Fruit fly (Drosophila melanogaster) ovary, adult (tissue): ENCODE measurements around the gene mRpS34.

Experiments used
- CG17801 ChIP-seq: fragments of 200-800 bp; optimal IDR thresholded peaks from 2 replicates; lab custom pipeline; 2019; ENCODE audit warnings: missing biosample characterization, mild to moderate bottlenecking, missing genetic modification characterization, moderate library complexity; ENCODE audit not compliant: partially characterized antibody

Gene mRpS34

DNA sequence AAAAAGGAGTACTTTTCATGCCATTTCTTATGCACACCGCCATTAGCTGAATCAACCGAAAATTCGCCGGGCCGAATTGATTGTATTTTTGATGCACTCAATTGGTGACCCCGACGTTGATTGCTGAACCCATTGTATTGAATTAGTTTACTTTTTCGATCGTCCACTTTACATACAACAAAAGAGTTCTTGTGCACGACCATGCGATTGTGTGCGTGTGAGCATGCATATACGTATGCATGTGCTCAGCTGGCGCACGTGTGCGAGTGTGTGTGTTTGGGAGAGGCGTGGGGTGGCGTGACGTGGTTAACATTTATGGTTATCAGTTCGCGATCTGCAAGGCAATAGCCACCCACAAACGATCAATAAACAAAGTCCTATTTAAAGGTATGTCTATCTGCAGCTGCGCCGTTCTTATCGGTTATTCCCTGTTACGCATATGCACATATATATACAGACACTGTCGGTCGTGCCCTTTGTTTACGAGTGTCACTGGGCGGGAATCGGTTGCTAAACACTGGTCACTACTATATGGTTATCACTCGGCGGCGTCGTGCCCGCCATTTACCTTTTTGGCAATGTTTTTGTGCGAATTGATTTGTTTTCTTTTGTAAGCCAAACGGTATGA is 37.5 kb downstream of the mRpS34 start:
- TF ChIP-seq CG17801 = peak; percentile 73

DNA sequence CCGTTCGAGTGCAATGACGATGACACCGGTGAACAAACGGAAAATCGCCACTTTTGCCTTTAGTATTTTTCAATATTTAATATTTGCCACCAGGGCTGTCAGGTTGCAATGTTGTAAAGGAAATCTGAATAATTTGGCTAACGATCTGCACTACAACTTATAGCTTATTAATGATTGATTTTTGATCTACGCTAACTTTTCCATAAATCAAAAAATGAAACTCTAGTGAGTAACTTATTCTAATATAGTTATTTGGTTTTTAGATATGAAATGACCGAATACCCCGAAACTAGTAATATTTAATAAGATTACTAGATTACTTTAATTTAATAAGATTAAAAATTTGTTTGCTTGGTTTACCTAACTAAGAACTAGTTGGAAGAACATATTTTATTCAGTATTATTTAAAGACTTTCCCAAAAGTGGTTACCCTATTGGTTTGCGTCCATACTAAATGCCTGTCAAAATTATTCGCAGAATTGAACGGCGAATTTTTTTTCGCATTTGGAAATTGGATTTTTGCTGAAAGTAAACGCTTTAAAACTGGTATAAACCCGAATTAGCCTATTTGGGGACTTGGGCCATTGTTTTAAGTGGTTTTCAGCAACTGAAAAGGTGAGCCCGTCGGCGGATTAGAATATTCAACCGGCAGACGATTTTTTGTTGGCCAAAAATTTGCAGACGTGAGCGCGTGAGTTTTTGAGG is 38.2 kb downstream of the mRpS34 start, which contains the start of the genes Agpat3 and RAF2:
TSS of gene Agpat3 (minus strand) at position 78 of the 705 bp plus-strand sequence.
TSS of gene RAF2 (plus strand) at position 448 of the 705 bp plus-strand sequence.
- no peak for TF ChIP-seq CG17801

DNA sequence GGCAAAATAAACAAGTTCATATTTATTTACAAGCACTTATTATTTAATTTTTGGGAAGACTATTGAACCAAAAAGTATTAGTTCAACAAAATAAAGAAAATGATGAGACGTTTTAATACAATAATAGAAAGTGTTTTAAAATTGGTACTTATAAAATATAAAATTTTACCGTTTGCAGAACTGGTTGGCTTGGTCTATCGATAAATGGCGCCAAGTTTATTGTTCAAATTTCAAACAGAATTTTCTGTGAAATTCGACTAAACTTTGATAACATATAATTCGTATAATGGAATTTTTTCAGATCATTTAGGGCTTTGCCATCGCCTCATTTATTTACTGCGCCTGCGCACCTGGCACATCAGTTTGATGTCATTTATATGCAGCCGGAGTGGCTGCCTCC is 42.9 kb downstream of the mRpS34 start:
- TF ChIP-seq CG17801 = no peak

DNA sequence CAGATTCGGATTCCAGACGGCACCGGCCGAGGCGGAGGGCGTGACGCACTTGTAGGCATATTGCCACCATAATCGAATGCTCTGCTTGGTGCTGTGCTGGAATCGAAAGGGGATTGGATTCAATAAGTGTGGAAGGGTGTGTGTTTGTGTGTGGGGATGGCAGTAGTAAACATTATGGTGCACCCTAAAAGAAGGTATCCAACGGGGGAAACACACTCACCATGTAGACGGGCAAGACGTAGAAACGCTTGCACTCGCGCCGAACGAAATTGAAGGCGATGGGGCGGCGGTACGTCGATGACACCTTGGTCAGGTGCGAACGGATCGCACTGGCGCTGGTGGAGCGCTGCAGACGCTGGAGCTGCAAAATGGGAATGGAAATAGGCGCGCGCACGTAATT is 43.4 kb downstream of the mRpS34 start:
- no peak for TF ChIP-seq CG17801

DNA sequence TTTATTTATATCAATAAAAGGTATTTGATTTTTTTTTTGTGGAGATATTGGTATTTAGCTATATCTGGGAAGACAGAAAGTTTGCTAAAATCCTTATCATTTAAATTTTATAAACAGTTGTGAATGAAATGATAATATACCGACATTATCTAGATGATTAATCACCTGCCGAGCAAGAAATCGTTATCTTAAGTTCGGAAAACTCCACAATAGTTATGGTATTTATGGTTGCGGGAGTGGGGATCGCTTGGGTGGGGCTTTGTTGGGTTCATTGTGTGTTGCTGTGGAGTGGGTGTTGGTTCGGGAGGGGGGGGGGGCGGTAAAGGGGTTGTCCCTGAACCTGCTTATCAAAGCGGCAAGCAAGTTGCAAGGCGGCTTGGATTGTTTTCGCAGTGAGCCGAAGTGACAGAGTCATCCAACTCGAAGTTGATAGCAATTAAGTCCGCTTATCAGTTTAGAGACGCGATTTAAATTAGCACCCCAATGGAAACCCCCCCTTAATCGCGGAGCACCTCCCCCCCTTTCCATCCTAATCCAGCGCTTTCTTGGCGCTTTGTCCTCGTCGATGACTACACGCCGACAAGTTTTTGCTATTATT is 44.4 kb downstream of the mRpS34 start:
- no peak for TF ChIP-seq CG17801

DNA sequence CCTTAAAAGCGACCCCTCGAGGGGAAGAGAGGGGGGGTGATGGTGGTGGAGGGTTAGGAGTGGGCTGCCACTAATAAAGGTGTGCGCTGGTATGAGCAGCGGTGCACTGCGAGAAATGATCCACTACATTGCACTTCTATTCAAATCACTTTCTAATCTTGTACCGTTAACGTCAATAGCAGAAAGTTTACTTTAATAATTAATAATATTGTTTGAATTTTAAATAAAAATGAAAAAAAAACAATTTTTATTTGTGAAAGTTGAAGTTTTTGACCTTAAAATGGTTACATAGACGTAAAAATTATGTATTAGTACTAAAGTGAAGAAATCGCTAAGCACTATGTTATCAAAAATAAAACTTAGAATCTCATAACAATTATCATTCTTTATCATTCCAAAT is 45.0 kb downstream of the mRpS34 start:
- TF ChIP-seq CG17801 = no peak

DNA sequence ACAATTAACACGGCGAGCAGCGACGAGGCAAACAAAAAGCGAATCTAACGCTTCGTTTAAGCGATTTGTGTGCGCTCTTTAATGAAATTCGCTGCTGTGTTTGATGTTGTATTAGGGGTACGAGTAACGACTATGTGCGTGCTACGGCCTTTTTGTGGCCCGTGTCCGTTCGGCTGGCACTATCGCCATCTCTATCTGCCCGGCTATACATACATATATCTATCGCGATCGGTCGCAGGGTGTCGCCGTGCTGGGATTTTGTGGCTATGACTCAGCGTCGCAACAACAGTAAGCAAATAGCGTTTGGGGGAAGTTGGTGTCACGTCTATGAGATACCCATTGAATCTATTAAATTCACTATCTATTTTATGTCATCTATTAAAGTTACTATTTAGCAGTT is 45.8 kb downstream of the mRpS34 start:
- no peak for TF ChIP-seq CG17801

DNA sequence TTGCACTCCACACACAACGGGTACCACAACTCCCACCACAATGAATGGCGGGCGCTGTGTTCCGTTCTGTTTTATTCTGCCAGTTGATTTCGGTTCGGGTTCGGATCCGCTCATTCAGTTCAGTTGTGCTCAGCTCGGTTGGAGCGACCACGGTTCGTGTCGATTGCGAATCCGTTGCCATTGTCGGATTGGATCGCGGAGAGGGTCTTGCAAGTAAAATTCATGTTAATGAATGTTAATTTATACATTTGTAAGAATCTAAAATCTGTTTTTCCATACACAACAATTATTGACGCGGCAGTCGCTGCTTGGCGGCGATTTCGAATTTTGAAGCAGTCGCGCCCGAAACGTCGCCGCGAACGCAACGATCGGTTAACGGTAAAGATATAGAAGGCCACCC is 46.6 kb downstream of the mRpS34 start, which contains the start of gene Gagr:
TSS of gene Gagr (plus strand) at position 81 of the 400 bp plus-strand sequence.
- no peak for TF ChIP-seq CG17801
